Worm (Caenorhabditis elegans) whole organism, midembryonic: Measurements from ENCODE around the gene his-69.

ENCODE experiments used
- klf-2 ChIP-seq: fragments of 200-800 bp; sonication (Bioruptor generic); conservative IDR thresholded peaks from 2 replicates; pipeline ENCODE4 v1.3.6; 2022; ENCODE audit warnings: missing genetic modification reagents, missing genetic modification characterization, missing compliant biosample characterization
- tab-1 ChIP-seq: fragments of 200-800 bp; sonication (Bioruptor generic); IDR thresholded peaks from 2 replicates; pipeline ENCODE4 v1.3.6; 2022; ENCODE audit warnings: missing genetic modification characterization, missing compliant biosample characterization

DNA sequence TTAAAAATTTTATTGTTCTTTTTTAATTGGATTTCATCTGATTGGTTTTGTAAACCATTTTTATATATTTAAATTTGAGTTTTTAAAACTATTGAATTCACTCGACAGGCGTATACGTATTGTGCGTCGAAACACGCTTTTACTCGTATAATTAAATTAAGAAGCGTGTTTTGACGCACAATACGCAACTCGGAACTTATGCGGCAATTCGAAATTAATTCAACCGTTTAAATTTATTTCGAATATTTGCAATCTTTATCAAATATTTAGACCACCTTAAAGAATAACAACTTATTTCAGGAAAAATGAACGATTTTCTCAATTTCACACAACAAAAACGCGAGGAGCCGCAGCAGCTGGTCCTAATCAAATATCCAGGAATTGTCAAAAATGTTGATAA, 36.7 kb downstream of the his-69 start, which contains the start of gene tftc-5:
- TF ChIP-seq tab-1 (GFP tag; lab: Robert Waterston, UW) (no peak), klf-2 (no peak)
